Worm (Caenorhabditis elegans): ENCODE measurements around the gene cyp-34A10.

DNA sequence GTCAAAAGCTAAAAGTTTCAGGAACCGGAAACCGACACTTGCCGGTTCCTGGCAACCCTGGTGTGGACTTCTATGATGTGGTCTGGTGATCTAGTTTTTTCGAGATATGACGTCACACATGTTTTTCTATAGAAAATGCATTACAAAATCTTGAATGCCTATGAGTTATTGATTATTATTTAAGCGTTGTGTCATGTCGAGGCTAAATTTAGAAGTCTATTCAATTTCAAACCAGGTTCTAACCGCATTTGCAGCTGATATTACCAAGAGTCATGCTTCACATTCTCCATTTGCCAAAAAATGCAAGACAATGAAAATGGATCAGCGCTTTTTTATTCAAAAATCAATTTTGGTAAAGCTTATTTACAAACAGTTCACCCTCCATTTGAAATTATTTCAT, 46.4 kb upstream of the cyp-34A10 start, which contains the start of gene K09D9.3:
- TF ChIP-seq flt-1 (GFP tag; IDR thresholded peaks at IDR 0.05) (no peak), ref-1 (GFP tag; conservative IDR thresholded peaks at IDR 0.05) (no peak), ztf-23 (GFP tag; IDR thresholded peaks at IDR 0.05) (no peak), cog-1 (tag; optimal IDR thresholded peaks at IDR 0.05) (no peak), T22C8.4 (GFP tag; IDR thresholded peaks at IDR 0.05) (no peak)
